Worm (Caenorhabditis elegans) whole organism, young adult: ENCODE results near the gene npr-9.

Experiments used
- C17E4.6 ChIP-seq: fragments of 200-800 bp; sonication (Bioruptor generic); IDR thresholded peaks from 2 replicates; pipeline ENCODE4 v1.3.6; 2022; ENCODE audit warnings: missing genetic modification reagents, missing genetic modification characterization, missing compliant biosample characterization
- K12H6.12 ChIP-seq: fragments of 200-800 bp; sonication (Bioruptor generic); optimal IDR thresholded peaks from 2 replicates; lab custom pipeline; 2018; ENCODE audit warnings: mild to moderate bottlenecking, missing genetic modification characterization, missing compliant biosample characterization
- T07F8.4 ChIP-seq: sonication (generic microtip); optimal IDR thresholded peaks from 2 replicates; lab custom pipeline; 2016; ENCODE audit warnings: mild to moderate bottlenecking, missing genetic modification characterization, moderate library complexity, missing compliant biosample characterization
- Y53G8AR.9 ChIP-seq: fragments of 200-800 bp; sonication (Bioruptor generic); conservative IDR thresholded peaks from 2 replicates; pipeline ENCODE4 v1.3.6; 2022; ENCODE audit warnings: missing genetic modification reagents, missing genetic modification characterization, missing compliant biosample characterization
- Y67H2A.10 ChIP-seq: fragments of 200-800 bp; sonication (Bioruptor generic); conservative IDR thresholded peaks from 2 replicates; pipeline ENCODE4 v1.3.6; 2022; ENCODE audit warnings: missing genetic modification reagents, missing genetic modification characterization, missing compliant biosample characterization
- Y79H2A.3 ChIP-seq: fragments of 200-800 bp; sonication (Bioruptor generic); conservative IDR thresholded peaks from 2 replicates; pipeline ENCODE4 v1.3.6; 2022; ENCODE audit warnings: missing genetic modification reagents, missing genetic modification characterization, missing compliant biosample characterization
- Y95B8A.8 ChIP-seq: fragments of 200-800 bp; sonication (Bioruptor generic); IDR thresholded peaks from 2 replicates; pipeline ENCODE4 v1.3.6; 2022; ENCODE audit warnings: missing genetic modification reagents, missing genetic modification characterization, missing compliant biosample characterization
- ZK185.1 ChIP-seq: sonication (generic microtip); optimal IDR thresholded peaks from 2 replicates; lab custom pipeline; 2016; ENCODE audit warnings: mild to moderate bottlenecking, missing genetic modification characterization, missing compliant biosample characterization; ENCODE audit not compliant: poor library complexity, severe bottlenecking
- bed-1 ChIP-seq: fragments of 200-800 bp; sonication (Bioruptor generic); IDR thresholded peaks from 2 replicates; pipeline ENCODE4 v1.3.6; 2022; ENCODE audit warnings: missing genetic modification reagents, missing genetic modification characterization, missing compliant biosample characterization
- ccch-3 ChIP-seq: fragments of 200-800 bp; sonication (Bioruptor generic); optimal IDR thresholded peaks from 2 replicates; lab custom pipeline; 2018; ENCODE audit warnings: mild to moderate bottlenecking, missing genetic modification characterization, missing compliant biosample characterization
- cebp-1 ChIP-seq, 2 experiments: fragments of 200-800 bp in 1 of 2; sonication (Bioruptor generic) in 1 of 2; sonication (generic microtip) in 1 of 2; IDR thresholded peaks in 1 of 2; optimal IDR thresholded peaks in 1 of 2; 2 replicates each; pipeline versions ENCODE4 v1.3.6 to Lab custom; 2017 to 2022; ENCODE audit warnings: missing compliant biosample characterization in 2 of 2, missing genetic modification characterization in 2 of 2, mild to moderate bottlenecking in 1 of 2, missing genetic modification reagents in 1 of 2, moderate library complexity in 1 of 2
- ceh-27 ChIP-seq: fragments of 200-800 bp; sonication (Bioruptor generic); optimal IDR thresholded peaks from 2 replicates; lab custom pipeline; 2018; ENCODE audit warnings: mild to moderate bottlenecking, missing genetic modification characterization, moderate library complexity, missing compliant biosample characterization
- chd-7 ChIP-seq: sonication (generic microtip); optimal IDR thresholded peaks from 2 replicates; lab custom pipeline; 2016; ENCODE audit warnings: mild to moderate bottlenecking, missing genetic modification characterization, moderate library complexity, missing compliant biosample characterization
- gei-17 ChIP-seq: fragments of 200-800 bp; sonication (Bioruptor generic); optimal IDR thresholded peaks from 2 replicates; lab custom pipeline; 2018; ENCODE audit warnings: mild to moderate bottlenecking, missing genetic modification characterization, missing compliant biosample characterization
- let-607 ChIP-seq, 2 experiments: fragments of 200-800 bp in 1 of 2; sonication (Bioruptor generic) in 1 of 2; sonication (generic microtip) in 1 of 2; optimal IDR thresholded peaks; 2 replicates each; lab custom pipeline; 2016 to 2018; ENCODE audit warnings: mild to moderate bottlenecking in 2 of 2, missing compliant biosample characterization in 2 of 2, missing genetic modification characterization in 2 of 2, moderate library complexity in 2 of 2, missing genotype in 1 of 2
- lin-26 ChIP-seq: fragments of 200-800 bp; sonication (Bioruptor generic); IDR thresholded peaks from 2 replicates; pipeline ENCODE4 v1.3.6; 2022; ENCODE audit warnings: missing genetic modification reagents, missing genetic modification characterization, missing compliant biosample characterization
- lin-40 ChIP-seq: sonication (generic microtip); optimal IDR thresholded peaks from 2 replicates; lab custom pipeline; 2016; ENCODE audit warnings: missing genetic modification characterization, mild to moderate bottlenecking, missing compliant biosample characterization, missing genotype, missing genetic modification reagents
- lin-54 ChIP-seq: fragments of 200-800 bp; sonication (Bioruptor generic); optimal IDR thresholded peaks from 2 replicates; lab custom pipeline; 2018; ENCODE audit warnings: mild to moderate bottlenecking, missing genetic modification characterization, missing compliant biosample characterization
- mcd-1 ChIP-seq: fragments of 200-800 bp; sonication (Bioruptor generic); IDR thresholded peaks from 2 replicates; pipeline ENCODE4 v1.3.6; 2022; ENCODE audit warnings: missing genetic modification reagents, missing genetic modification characterization, missing compliant biosample characterization
- mel-28 ChIP-seq: sonication (generic microtip); optimal IDR thresholded peaks from 2 replicates; lab custom pipeline; 2016; ENCODE audit warnings: borderline replicate concordance, mild to moderate bottlenecking, missing genetic modification characterization, missing compliant biosample characterization
- mes-4 ChIP-seq: sonication (generic microtip); optimal IDR thresholded peaks from 2 replicates; lab custom pipeline; 2016; ENCODE audit warnings: missing genotype, missing genetic modification characterization, missing compliant biosample characterization
- nfyb-1 ChIP-seq: fragments of 200-800 bp; sonication (Bioruptor generic); IDR thresholded peaks from 2 replicates; pipeline ENCODE4 v1.3.6; 2022; ENCODE audit warnings: missing genetic modification reagents, missing genetic modification characterization, missing compliant biosample characterization
- nhr-27 ChIP-seq: fragments of 200-800 bp; sonication (Bioruptor generic); optimal IDR thresholded peaks from 2 replicates; lab custom pipeline; 2018; ENCODE audit warnings: mild to moderate bottlenecking, missing genetic modification characterization, moderate library complexity, missing compliant biosample characterization
- nhr-80 ChIP-seq: sonication (generic microtip); optimal IDR thresholded peaks from 2 replicates; lab custom pipeline; 2016; ENCODE audit warnings: missing genetic modification characterization, missing compliant biosample characterization
- rcor-1 ChIP-seq: fragments of 200-800 bp; sonication (Bioruptor generic); IDR thresholded peaks from 2 replicates; pipeline ENCODE4 v1.3.6; 2022; ENCODE audit warnings: missing genetic modification reagents, missing genetic modification characterization, missing compliant biosample characterization
- sdz-38 ChIP-seq: sonication (generic microtip); optimal IDR thresholded peaks from 2 replicates; lab custom pipeline; 2016; ENCODE audit warnings: missing genotype, missing genetic modification characterization, missing compliant biosample characterization
- ztf-25 ChIP-seq: fragments of 200-800 bp; sonication (Bioruptor generic); IDR thresholded peaks from 2 replicates; pipeline ENCODE4 v1.3.6; 2022; ENCODE audit warnings: missing genetic modification reagents, missing genetic modification characterization, missing compliant biosample characterization
- ztf-6 ChIP-seq: fragments of 200-800 bp; sonication (Bioruptor generic); IDR thresholded peaks from 2 replicates; pipeline ENCODE4 v1.3.6; 2022; ENCODE audit warnings: missing genetic modification reagents, missing genetic modification characterization, missing compliant biosample characterization

npr-9 gene

DNA sequence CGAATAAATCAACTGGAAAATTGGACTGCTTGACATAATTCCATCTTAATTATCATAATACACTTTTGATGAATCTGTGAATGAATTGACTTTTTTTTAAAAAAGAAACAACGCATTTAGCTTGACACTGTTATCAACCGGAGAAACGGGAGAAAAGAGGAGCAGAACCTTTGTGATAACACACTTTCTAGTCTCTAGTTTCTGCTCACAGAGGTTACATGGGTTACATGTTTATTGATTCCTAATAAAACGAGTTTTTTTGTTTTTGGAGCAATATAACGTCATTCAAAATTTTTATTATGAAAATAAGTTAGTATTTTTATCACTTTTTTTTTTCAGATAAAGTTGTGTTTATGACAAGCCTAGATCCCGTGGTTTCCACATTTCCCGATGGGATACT lies 11.6 kb upstream of the npr-9 start, which contains the start of gene hizr-1:
Gene hizr-1, plus strand, starts transcription at position 340 of the 400 bp plus-strand sequence.
- TF ChIP-seq ZK185.1 (tag; lab: Kevin White, UChicago) (no peak), Y79H2A.3 (GFP tag; lab: Robert Waterston, UW) (no peak), chd-7 (tag; lab: Kevin White, UChicago) (no peak), ztf-25 (no peak), nhr-80 (tag; lab: Kevin White, UChicago) (peak; percentile 63)

DNA sequence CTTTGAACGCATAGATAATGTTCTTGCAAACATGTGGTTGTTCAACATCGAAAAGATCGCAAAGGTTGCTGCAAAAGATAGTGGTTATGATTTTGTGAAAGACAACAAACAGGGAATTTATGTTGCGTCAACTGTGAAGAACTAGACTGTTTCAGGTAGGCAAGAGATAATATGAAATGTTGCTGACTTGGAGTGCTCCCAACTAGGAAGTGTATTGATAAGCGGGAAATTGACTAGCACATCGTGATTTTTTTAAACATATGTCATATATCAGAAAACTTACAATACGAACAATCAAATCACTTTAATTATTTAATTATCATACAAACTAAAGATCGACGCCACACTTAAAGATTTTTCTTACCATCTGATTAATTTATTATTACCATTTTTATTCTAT lies 6.3 kb upstream of the npr-9 start:
- TF ChIP-seq nhr-80 (tag; lab: Kevin White, UChicago): peak; percentile 41
- no peak for TF ChIP-seq Y67H2A.10
- no peak for TF ChIP-seq cebp-1 (GFP tag; IDR thresholded peaks at IDR 0.05; lab: Robert Waterston, UW)
- no peak for TF ChIP-seq cebp-1 (tag; optimal IDR thresholded peaks at IDR 0.05; lab: Kevin White, UChicago)
- TF ChIP-seq Y53G8AR.9 (GFP tag; lab: Robert Waterston, UW): no peak
- no peak for TF ChIP-seq mel-28

DNA sequence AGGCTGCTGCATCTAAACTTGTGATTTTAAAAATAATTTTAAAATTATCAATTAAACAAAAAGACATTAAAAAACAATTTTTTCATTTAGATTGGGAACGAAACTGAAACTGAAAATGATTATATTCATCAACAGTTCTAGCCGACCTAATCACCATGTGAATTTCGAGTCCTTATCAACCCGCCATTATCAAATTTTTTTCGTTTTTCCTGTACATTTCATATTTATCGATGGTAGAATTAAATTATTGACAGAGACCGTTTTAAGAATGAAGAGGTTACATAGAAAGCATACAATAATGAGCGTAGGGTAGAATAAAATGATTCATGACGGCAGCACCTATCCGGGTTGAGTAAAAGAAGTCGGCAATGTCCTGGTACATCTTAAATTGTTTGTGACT lies 5.3 kb upstream of the npr-9 start, which contains the start of gene asm-2:
Gene asm-2, minus strand, starts transcription at position 12 of the 400 bp plus-strand sequence.
- TF ChIP-seq nhr-80 (tag; lab: Kevin White, UChicago) (peak; percentile 83), Y67H2A.10 (no peak), gei-17 (no peak), ceh-27 (GFP tag; lab: Kevin White, UChicago) (no peak)

DNA sequence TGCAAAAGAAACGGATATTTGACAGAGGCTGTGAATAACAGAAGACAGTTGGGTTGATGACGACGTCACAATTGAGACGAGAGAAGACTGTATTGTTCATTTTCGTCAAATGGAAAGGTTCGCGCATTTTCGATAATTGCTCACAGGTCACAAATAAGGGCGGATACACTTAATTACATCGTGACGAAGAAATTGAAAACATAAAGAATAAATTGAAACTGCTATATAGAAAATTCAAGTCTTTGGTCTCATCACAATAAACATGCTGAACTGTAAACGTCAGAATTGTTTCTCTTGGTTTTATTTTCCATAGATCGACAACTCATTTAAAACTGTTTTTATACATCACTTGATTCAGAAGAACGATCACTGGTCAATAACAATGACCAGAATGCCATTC lies 2.7 kb upstream of the npr-9 start, which contains the start of gene ZK455.5:
Gene ZK455.5, minus strand, starts transcription at position 101 of the 400 bp plus-strand sequence.
- TF ChIP-seq let-607 (tag; optimal IDR thresholded peaks at IDR 0.05; lab: Kevin White, UChicago) (no peak), lin-26 (GFP tag; lab: Robert Waterston, UW) (no peak), lin-54 (GFP tag; lab: Kevin White, UChicago) (no peak), Y79H2A.3 (GFP tag; lab: Robert Waterston, UW) (no peak), mes-4 (tag; lab: Kevin White, UChicago) (no peak), ztf-6 (no peak), Y95B8A.8 (GFP tag; lab: Robert Waterston, UW) (no peak), K12H6.12 (tag; lab: Kevin White, UChicago) (no peak), T07F8.4 (tag; lab: Kevin White, UChicago) (no peak)

DNA sequence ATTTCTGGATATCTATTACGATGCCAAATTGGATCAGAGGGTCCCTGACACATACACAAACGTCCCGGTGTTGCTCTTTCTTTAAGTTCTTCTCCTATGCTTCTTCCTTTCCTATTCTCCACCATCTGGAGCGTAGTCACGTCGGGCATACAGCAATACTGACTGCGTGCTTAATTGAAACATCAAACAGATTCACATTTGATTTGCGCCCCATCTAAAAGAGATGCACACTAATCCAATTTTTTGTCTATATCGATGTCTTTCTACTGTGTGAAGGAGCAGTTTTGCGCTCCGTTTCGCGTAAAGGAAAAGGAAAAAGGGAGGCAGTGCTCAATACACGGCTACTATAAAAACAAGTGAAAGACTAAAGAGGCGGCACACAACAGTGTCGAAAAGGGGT lies 814 bp upstream of the npr-9 start:
- TF ChIP-seq rcor-1 (GFP tag; lab: Robert Waterston, UW): no peak
- TF ChIP-seq sdz-38 (tag; lab: Kevin White, UChicago): no peak
- TF ChIP-seq nfyb-1 (GFP tag; lab: Robert Waterston, UW): no peak

- TF ChIP-seq bed-1 (GFP tag; lab: Robert Waterston, UW): no peak
- no peak for TF ChIP-seq cebp-1 (GFP tag; IDR thresholded peaks at IDR 0.05; lab: Robert Waterston, UW)
- no peak for TF ChIP-seq cebp-1 (tag; optimal IDR thresholded peaks at IDR 0.05; lab: Kevin White, UChicago)
- no peak for TF ChIP-seq ccch-3 (GFP tag; lab: Kevin White, UChicago)
- TF ChIP-seq lin-40 (tag; lab: Kevin White, UChicago): no peak
- no peak for TF ChIP-seq C17E4.6 (GFP tag; lab: Robert Waterston, UW)
- no peak for TF ChIP-seq nhr-27
- no peak for TF ChIP-seq mcd-1
These were observed 7.6 kb downstream of the npr-9 start for ce11 chrX:11337095-11337494.
